Fruit fly (Drosophila melanogaster): ENCODE measurements around the gene Gas41.

Gene Gas41

dm6 chr2L:6971597-6972036 lies 21.6 kb upstream of the Gas41 start, which contains the start of gene snRNP-U1-70K (continued):
- TF ChIP-seq CG10209 (GFP tag; optimal IDR thresholded peaks at IDR 0.05) (no peak), MESR4 (GFP tag; optimal IDR thresholded peaks at IDR 0.05) (peak; percentile 90), pfk (GFP tag; optimal IDR thresholded peaks at IDR 0.05) (no peak), Doc2 (GFP tag; IDR thresholded peaks at IDR 0.05) (no peak), D19B (GFP tag; optimal IDR thresholded peaks at IDR 0.05) (no peak), CG32772 (GFP tag; IDR thresholded peaks at IDR 0.05) (no peak), CG34422 (GFP tag; IDR thresholded peaks at IDR 0.05) (peak; percentile 43; the same call in 1 of the 3 replicates), zfh1 (GFP tag; IDR thresholded peaks at IDR 0.05) (0 out of 3 replicates have a peak, but pooled peaks have one; percentile 7), seq (GFP tag; IDR thresholded peaks at IDR 0.05) (no peak), CG10543 (GFP tag; optimal IDR thresholded peaks at IDR 0.05) (no peak), CG42726 (GFP tag; IDR thresholded peaks at IDR 0.05; ENCODE audit: partially characterized antibody) (0 out of 2 replicates have a peak, but pooled peaks have one; percentile 15), Spps (tag; optimal IDR thresholded peaks at IDR 0.05) (no peak), CG18619 (GFP tag; optimal IDR thresholded peaks at IDR 0.05) (no peak), shn (GFP tag; optimal IDR thresholded peaks at IDR 0.05) (no peak), ttk (GFP tag; IDR thresholded peaks at IDR 0.05) (no peak), cad (GFP tag; optimal IDR thresholded peaks at IDR 0.05) (no peak), abd-A (tag; optimal IDR thresholded peaks at IDR 0.05) (no peak), CG10267 (tag; optimal IDR thresholded peaks at IDR 0.05) (peak; percentile 62), zen (tag; optimal IDR thresholded peaks at IDR 0.05) (peak; percentile 62), CG5245 (GFP tag; optimal IDR thresholded peaks at IDR 0.05) (no peak), Antp (GFP tag; optimal IDR thresholded peaks at IDR 0.05) (no peak), HLH54F (GFP tag; optimal IDR thresholded peaks at IDR 0.05) (no peak), CG30431 (GFP tag; optimal IDR thresholded peaks at IDR 0.05) (no peak), CG7745 (tag; optimal IDR thresholded peaks at IDR 0.05) (peak; percentile 0), sqz (GFP tag; optimal IDR thresholded peaks at IDR 0.05) (no peak), lab (GFP tag; optimal IDR thresholded peaks at IDR 0.05) (no peak), eve (GFP tag; optimal IDR thresholded peaks at IDR 0.05) (no peak), CG6813 (GFP tag; optimal IDR thresholded peaks at IDR 0.05) (no peak), pho (GFP tag; optimal IDR thresholded peaks at IDR 0.05) (no peak), CG6254 (GFP tag; optimal IDR thresholded peaks at IDR 0.05) (no peak), al (GFP tag; IDR thresholded peaks at IDR 0.05) (no peak), CG12659 (GFP tag; optimal IDR thresholded peaks at IDR 0.05) (peak; percentile 64), HmgZ (tag; optimal IDR thresholded peaks at IDR 0.05) (peak; percentile 77), lbe (GFP tag; optimal IDR thresholded peaks at IDR 0.05) (no peak), CG43689 (GFP tag; IDR thresholded peaks at IDR 0.05) (no peak), Deaf1 (tag; optimal IDR thresholded peaks at IDR 0.05) (no peak), CG3065 (GFP tag; optimal IDR thresholded peaks at IDR 0.05) (no peak), caup (GFP tag; optimal IDR thresholded peaks at IDR 0.05; ENCODE audit: severe bottlenecking) (no peak), knrl (GFP tag; IDR thresholded peaks at IDR 0.05; ENCODE audit: partially characterized antibody) (peak; percentile 52; the same call in 1 of the 3 replicates), jigr1 (GFP tag; IDR thresholded peaks at IDR 0.05) (no peak), pnt (GFP tag; optimal IDR thresholded peaks at IDR 0.05) (no peak), CG2199 (GFP tag; IDR thresholded peaks at IDR 0.05) (no peak), CG17829 (tag; optimal IDR thresholded peaks at IDR 0.05) (peak; percentile 53), CG6791 (GFP tag; IDR thresholded peaks at IDR 0.05; ENCODE audit: partially characterized antibody) (peak; percentile 51; the same call in 2 of the 3 replicates), oc (tag; optimal IDR thresholded peaks at IDR 0.05) (no peak), bbx (GFP tag; IDR thresholded peaks at IDR 0.05; ENCODE audit: partially characterized antibody) (peak; percentile 10), hkb (optimal IDR thresholded peaks at IDR 0.05) (no peak), hkb (GFP tag; IDR thresholded peaks at IDR 0.05) (no peak), pros (GFP tag; optimal IDR thresholded peaks at IDR 0.05) (no peak), Side (GFP tag; optimal IDR thresholded peaks at IDR 0.05) (no peak), Lim3 (GFP tag; IDR thresholded peaks at IDR 0.05) (no peak)

Measured in whole organism, embryonic.